Fruit fly (Drosophila melanogaster) whole organism, embryonic: ENCODE data around the gene Bcat.

Source experiments
- ATbp ChIP-seq: fragments of 200-800 bp; sonication (Bioruptor generic); optimal IDR thresholded peaks from 2 replicates; lab custom pipeline; 2017; ENCODE audit warnings: missing biosample characterization, mild to moderate bottlenecking, missing genetic modification characterization, missing genetic modification reagents
- CG10209 ChIP-seq: fragments of 200-800 bp; sonication (Bioruptor generic); optimal IDR thresholded peaks from 3 replicates; lab custom pipeline; 2017; ENCODE audit warnings: missing biosample characterization, mild to moderate bottlenecking, missing genetic modification characterization, missing genetic modification reagents
- CG10274 ChIP-seq: fragments of 200-800 bp; sonication (Bioruptor generic); optimal IDR thresholded peaks from 3 replicates; lab custom pipeline; 2017; ENCODE audit warnings: missing biosample characterization, mild to moderate bottlenecking, missing genetic modification characterization
- CG10431 ChIP-seq: fragments of 200-800 bp; sonication (Bioruptor generic); optimal IDR thresholded peaks from 3 replicates; lab custom pipeline; 2018; ENCODE audit warnings: missing biosample characterization, mild to moderate bottlenecking, missing genetic modification characterization
- CG12071 ChIP-seq: fragments of 200-800 bp; sonication (Bioruptor generic); optimal IDR thresholded peaks from 3 replicates; lab custom pipeline; 2018; ENCODE audit warnings: missing biosample characterization, mild to moderate bottlenecking, missing genetic modification characterization
- CG12104 ChIP-seq: fragments of 200-800 bp; sonication (Bioruptor generic); optimal IDR thresholded peaks from 3 replicates; lab custom pipeline; 2016; ENCODE audit warnings: missing biosample characterization, missing genetic modification characterization
- CG12659 ChIP-seq: fragments of 200-800 bp; sonication (Bioruptor generic); optimal IDR thresholded peaks from 3 replicates; lab custom pipeline; 2017; ENCODE audit warnings: mild to moderate bottlenecking, missing biosample characterization, missing genetic modification reagents, missing genetic modification characterization
- CG13424 ChIP-seq: fragments of 200-800 bp; sonication (Bioruptor generic); optimal IDR thresholded peaks from 2 replicates; lab custom pipeline; 2019; ENCODE audit warnings: missing biosample characterization, mild to moderate bottlenecking, missing genetic modification characterization, moderate library complexity
- CG14050 ChIP-seq: fragments of 200-800 bp; sonication (Bioruptor generic); IDR thresholded peaks from 3 replicates; pipeline ENCODE4 v1.3.6; 2022; ENCODE audit warnings: missing biosample characterization, missing genetic modification characterization
- CG14965 ChIP-seq: fragments of 200-800 bp; sonication (Bioruptor generic); optimal IDR thresholded peaks from 2 replicates; lab custom pipeline; 2016; ENCODE audit warnings: missing biosample characterization, missing genetic modification characterization, borderline replicate concordance
- CG30020 ChIP-seq: fragments of 200-800 bp; optimal IDR thresholded peaks from 2 replicates; lab custom pipeline; 2019; ENCODE audit warnings: missing biosample characterization, mild to moderate bottlenecking, missing genetic modification characterization, moderate library complexity
- CG30403 ChIP-seq: fragments of 200-800 bp; sonication (Bioruptor generic); optimal IDR thresholded peaks from 3 replicates; lab custom pipeline; 2016; ENCODE audit warnings: missing biosample characterization, missing genetic modification characterization
- CG32767 ChIP-seq: fragments of 200-800 bp; sonication (Bioruptor generic); IDR thresholded peaks from 2 replicates; pipeline ENCODE4 v1.3.6; 2022; ENCODE audit warnings: missing biosample characterization, missing genetic modification characterization
- CG33557 ChIP-seq: fragments of 200-800 bp; sonication (Bioruptor generic); optimal IDR thresholded peaks from 2 replicates; lab custom pipeline; 2019; ENCODE audit warnings: missing biosample characterization, mild to moderate bottlenecking, missing genetic modification characterization, moderate library complexity
- CG3726 ChIP-seq: fragments of 200-800 bp; sonication (Bioruptor generic); IDR thresholded peaks from 3 replicates; pipeline ENCODE4, ENCODE4 v1.3.6; 2022; ENCODE audit warnings: missing biosample characterization, missing genetic modification characterization
- CG4424 ChIP-seq: fragments of 200-800 bp; sonication (Bioruptor generic); optimal IDR thresholded peaks from 3 replicates; lab custom pipeline; 2016; ENCODE audit warnings: missing biosample characterization, missing genetic modification characterization
- CG6254 ChIP-seq: fragments of 200-800 bp; sonication (Bioruptor generic); optimal IDR thresholded peaks from 3 replicates; lab custom pipeline; 2017; ENCODE audit warnings: mild to moderate bottlenecking, missing biosample characterization, missing genetic modification reagents, missing genetic modification characterization
- CG9437 ChIP-seq: fragments of 200-800 bp; sonication (Bioruptor generic); optimal IDR thresholded peaks from 2 replicates; lab custom pipeline; 2018; ENCODE audit warnings: missing biosample characterization, mild to moderate bottlenecking, missing genetic modification characterization
- CG9817 ChIP-seq: fragments of 200-800 bp; sonication (Bioruptor generic); optimal IDR thresholded peaks from 2 replicates; lab custom pipeline; 2018; ENCODE audit warnings: missing biosample characterization, mild to moderate bottlenecking, missing genetic modification characterization, moderate library complexity
- E2f1 ChIP-seq: fragments of 200-800 bp; sonication (Bioruptor generic); IDR thresholded peaks from 2 replicates; pipeline ENCODE4 v1.3.6; 2022; ENCODE audit warnings: missing biosample characterization, missing genetic modification characterization
- Gsc ChIP-seq: fragments of 200-800 bp; sonication (Bioruptor generic); IDR thresholded peaks from 2 replicates; pipeline ENCODE4 v1.3.6; 2022; ENCODE audit warnings: missing biosample characterization, missing genetic modification characterization
- Gug ChIP-seq: fragments of 200-800 bp; sonication (Bioruptor generic); IDR thresholded peaks from 4 replicates; pipeline ENCODE4 v1.3.6; 2022; ENCODE audit warnings: missing biosample characterization, missing genetic modification characterization
- Max ChIP-seq: fragments of 200-800 bp; sonication (Bioruptor generic); optimal IDR thresholded peaks from 2 replicates; lab custom pipeline; 2016; ENCODE audit warnings: missing biosample characterization, mild to moderate bottlenecking, missing genetic modification characterization
- NC2β ChIP-seq: fragments of 200-800 bp; sonication (Bioruptor generic); optimal IDR thresholded peaks from 2 replicates; lab custom pipeline; 2016; ENCODE audit warnings: missing biosample characterization, missing genetic modification characterization
- Six4 ChIP-seq: fragments of 200-800 bp; sonication (Bioruptor generic); optimal IDR thresholded peaks from 2 replicates; lab custom pipeline; 2016; ENCODE audit warnings: missing biosample characterization, missing genetic modification characterization
- Sox100B ChIP-seq: fragments of 200-800 bp; sonication (Bioruptor generic); optimal IDR thresholded peaks from 3 replicates; lab custom pipeline; 2018; ENCODE audit warnings: missing biosample characterization, mild to moderate bottlenecking, missing genetic modification characterization
- TFAM ChIP-seq: fragments of 200-800 bp; sonication (Bioruptor generic); optimal IDR thresholded peaks from 2 replicates; lab custom pipeline; 2017; ENCODE audit warnings: missing biosample characterization, missing genetic modification characterization, inconsistent platforms
- Trl ChIP-seq, 3 experiments: fragments of >200 bp in 2 of 3; fragments of 200-800 bp in 1 of 3; sonication (Bioruptor generic) in 1 of 3; optimal IDR thresholded peaks; 2 replicates in 1 of 3; 3 replicates in 2 of 3; lab custom pipeline; 2016 to 2017; ENCODE audit warnings: missing biosample characterization in 1 of 3, missing genetic modification characterization in 1 of 3
- al ChIP-seq: fragments of 200-800 bp; sonication (Bioruptor generic); IDR thresholded peaks from 2 replicates; pipeline ENCODE4 v1.3.6; 2022; ENCODE audit warnings: missing biosample characterization, missing genetic modification characterization
- aop ChIP-seq: fragments of 200-800 bp; sonication (Bioruptor generic); IDR thresholded peaks from 2 replicates; pipeline ENCODE4 v1.3.6; 2022; ENCODE audit warnings: missing biosample characterization, missing genetic modification characterization
- az2 ChIP-seq: fragments of 200-800 bp; sonication (Bioruptor generic); optimal IDR thresholded peaks from 3 replicates; lab custom pipeline; 2016; ENCODE audit warnings: missing biosample characterization, missing genetic modification characterization
- bbx ChIP-seq: fragments of 200-800 bp; sonication (Bioruptor generic); IDR thresholded peaks from 2 replicates; pipeline ENCODE4 v1.3.6; 2022; ENCODE audit warnings: missing biosample characterization, missing genetic modification characterization; ENCODE audit not compliant: partially characterized antibody
- br ChIP-seq: fragments of >200 bp; optimal IDR thresholded peaks from 2 replicates; lab custom pipeline; 2017
- chinmo ChIP-seq: fragments of 200-800 bp; sonication (Bioruptor generic); IDR thresholded peaks from 4 replicates; pipeline ENCODE4 v1.3.6; 2022; ENCODE audit warnings: missing biosample characterization, missing genetic modification characterization; ENCODE audit not compliant: partially characterized antibody
- chm ChIP-seq: fragments of 200-800 bp; sonication (Bioruptor generic); IDR thresholded peaks from 2 replicates; pipeline ENCODE4 v1.3.6; 2022; ENCODE audit warnings: missing biosample characterization, missing genetic modification characterization
- chn ChIP-seq: fragments of 200-800 bp; sonication (Bioruptor generic); optimal IDR thresholded peaks from 2 replicates; lab custom pipeline; 2016; ENCODE audit warnings: missing biosample characterization, missing genetic modification characterization
- corto ChIP-seq: fragments of 200-800 bp; sonication (Bioruptor generic); optimal IDR thresholded peaks from 2 replicates; lab custom pipeline; 2016; ENCODE audit warnings: missing biosample characterization, mild to moderate bottlenecking, missing genetic modification characterization, moderate library complexity
- eyg ChIP-seq: fragments of 200-800 bp; sonication (Bioruptor generic); optimal IDR thresholded peaks from 3 replicates; lab custom pipeline; 2016; ENCODE audit warnings: missing biosample characterization, missing genetic modification characterization
- gce ChIP-seq: fragments of 200-800 bp; sonication (Bioruptor generic); IDR thresholded peaks from 3 replicates; pipeline ENCODE4 v1.3.6; 2022; ENCODE audit warnings: missing biosample characterization, missing genetic modification characterization
- grn ChIP-seq: fragments of 200-800 bp; sonication (Bioruptor generic); optimal IDR thresholded peaks from 3 replicates; lab custom pipeline; 2017; ENCODE audit warnings: missing biosample characterization, missing genetic modification characterization
- hkb ChIP-seq, 2 experiments: fragments of 200-800 bp in 1 of 2; fragments of >200 bp in 1 of 2; sonication (Bioruptor generic) in 1 of 2; IDR thresholded peaks in 1 of 2; optimal IDR thresholded peaks in 1 of 2; 2 replicates each; pipeline versions ENCODE4 v1.3.6 to Lab custom; 2017 to 2022; ENCODE audit warnings: missing biosample characterization in 1 of 2, missing genetic modification characterization in 1 of 2
- ro ChIP-seq: fragments of 200-800 bp; sonication (Bioruptor generic); IDR thresholded peaks from 2 replicates; pipeline ENCODE4 v1.3.6; 2022; ENCODE audit warnings: missing biosample characterization, missing genetic modification characterization
- sima ChIP-seq: fragments of 200-800 bp; sonication (Bioruptor generic); optimal IDR thresholded peaks from 2 replicates; lab custom pipeline; 2016; ENCODE audit warnings: missing biosample characterization, missing genetic modification characterization
- sob ChIP-seq: fragments of 200-800 bp; sonication (Bioruptor generic); IDR thresholded peaks from 2 replicates; pipeline ENCODE4 v1.3.6; 2022; ENCODE audit warnings: missing biosample characterization, missing genetic modification characterization
- tup ChIP-seq: fragments of 200-800 bp; sonication (Bioruptor generic); optimal IDR thresholded peaks from 2 replicates; lab custom pipeline; 2016; ENCODE audit warnings: missing biosample characterization, mild to moderate bottlenecking, missing genetic modification characterization, moderate library complexity
- tx ChIP-seq: fragments of 200-800 bp; sonication (Bioruptor generic); optimal IDR thresholded peaks from 2 replicates; lab custom pipeline; 2016; ENCODE audit warnings: missing biosample characterization, missing genetic modification characterization
- unpg ChIP-seq: fragments of 200-800 bp; sonication (Bioruptor generic); optimal IDR thresholded peaks from 3 replicates; lab custom pipeline; 2018; ENCODE audit warnings: missing biosample characterization, mild to moderate bottlenecking, missing genetic modification characterization, moderate library complexity
- yki ChIP-seq: fragments of >200 bp; optimal IDR thresholded peaks from 3 replicates; lab custom pipeline; 2018

Gene Bcat

dm6 chrX:13373239-13374153, 23.2 kb upstream of the Bcat start (continued):
- peak; percentile 90 for TF ChIP-seq sob
- TF ChIP-seq CG9817, result peak; percentile 71
- peak; percentile 60; the same call in 3 of the 4 replicates for TF ChIP-seq Gug
- no peak for TF ChIP-seq aop (GFP tag; lab: Robert Waterston, UW)
- TF ChIP-seq tx (GFP tag; lab: Kevin White, UChicago), result no peak
- no peak for TF ChIP-seq yki (lab: Kevin White, UChicago)
- TF ChIP-seq CG3726 (GFP tag; lab: Robert Waterston, UW), result peak; percentile 72; the same call in 1 of the 3 replicates
- peak; percentile 48; the same call in 1 of the 4 replicates for TF ChIP-seq chinmo (GFP tag; lab: Robert Waterston, UW)
- no peak for TF ChIP-seq tup
- peak; percentile 89 for TF ChIP-seq CG13424 (tag; lab: Kevin White, UChicago)
- TF ChIP-seq Max (GFP tag; lab: Kevin White, UChicago), result peak; percentile 79
- TF ChIP-seq CG10274 (GFP tag; lab: Kevin White, UChicago), result peak; percentile 34
- TF ChIP-seq bbx (GFP tag; lab: Robert Waterston, UW), result no peak
- TF ChIP-seq sima, result no peak
- peak; percentile 80 for TF ChIP-seq chm (GFP tag; lab: Robert Waterston, UW)
- peak; percentile 59 for TF ChIP-seq CG33557 (GFP tag; lab: Kevin White, UChicago)
- peak; percentile 82 for TF ChIP-seq CG12659 (GFP tag; lab: Kevin White, UChicago)
- TF ChIP-seq al (GFP tag; lab: Robert Waterston, UW), result 0 out of 2 replicates have a peak, but pooled peaks have one; percentile 29
- TF ChIP-seq az2, result peak; percentile 85
- TF ChIP-seq CG32767, result peak; percentile 79
- TF ChIP-seq unpg (GFP tag; lab: Kevin White, UChicago), result peak; percentile 88
- TF ChIP-seq CG10209 (GFP tag; lab: Kevin White, UChicago), result peak; percentile 86
- TF ChIP-seq CG30403, result peak; percentile 84
- TF ChIP-seq chn (GFP tag; lab: Kevin White, UChicago), result peak; percentile 35
- no peak for TF ChIP-seq hkb (optimal IDR thresholded peaks at IDR 0.05; lab: Kevin White, UChicago)
- TF ChIP-seq hkb (GFP tag; IDR thresholded peaks at IDR 0.05; lab: Robert Waterston, UW), result peak; percentile 90
- TF ChIP-seq grn (GFP tag; lab: Kevin White, UChicago), result peak; percentile 74
- TF ChIP-seq TFAM (GFP tag; lab: Kevin White, UChicago), result peak; percentile 22
- TF ChIP-seq CG10431 (GFP tag; lab: Kevin White, UChicago), result peak; percentile 50
- peak; percentile 77 for TF ChIP-seq Six4 (GFP tag; lab: Kevin White, UChicago)
- no peak for TF ChIP-seq Gsc (GFP tag; lab: Robert Waterston, UW)
- peak; percentile 72 for TF ChIP-seq corto (GFP tag; lab: Kevin White, UChicago)
- peak; percentile 84 for TF ChIP-seq CG6254 (GFP tag; lab: Kevin White, UChicago)
- peak; percentile 68; the same call in 2 of the 3 replicates for TF ChIP-seq CG14050
- peak; percentile 84 for TF ChIP-seq CG4424 (GFP tag; lab: Kevin White, UChicago)
- TF ChIP-seq eyg (GFP tag; lab: Kevin White, UChicago), result no peak
- TF ChIP-seq CG12104 (GFP tag; lab: Kevin White, UChicago), result peak; percentile 54
- TF ChIP-seq CG14965, result no peak
- TF ChIP-seq CG9437 (GFP tag; lab: Kevin White, UChicago), result peak; percentile 78
- peak; percentile 82 for TF ChIP-seq ATbp
- peak; percentile 54 for TF ChIP-seq CG30020 (tag; lab: Kevin White, UChicago)
- peak; percentile 18 to 39 for TF ChIP-seq Trl (optimal IDR thresholded peaks at IDR 0.05; lab: Kevin White, UChicago)
- TF ChIP-seq Trl (GFP tag; optimal IDR thresholded peaks at IDR 0.05; lab: Kevin White, UChicago), result no peak
- no peak for TF ChIP-seq br (lab: Kevin White, UChicago)
- TF ChIP-seq ro (GFP tag; lab: Robert Waterston, UW), result no peak
- TF ChIP-seq E2f1 (GFP tag; lab: Robert Waterston, UW), result peak; percentile 81
- peak; percentile 73; the same call in 1 of the 3 replicates for TF ChIP-seq gce
- TF ChIP-seq NC2β (GFP tag; lab: Kevin White, UChicago), result peak; percentile 0
- TF ChIP-seq CG12071, result peak; percentile 73
- peak; percentile 89 for TF ChIP-seq Sox100B (GFP tag; lab: Kevin White, UChicago)
